Fruit fly (Drosophila melanogaster): ENCODE data around the gene twin.

- TF ChIP-seq Sox15 (GFP tag; optimal IDR thresholded peaks at IDR 0.05) (no peak), CG8119 (GFP tag; IDR thresholded peaks at IDR 0.05) (no peak)
These were observed 48.8 kb upstream of the twin start for dm6 chr3R:24270578-24270977.
